Fruit fly (Drosophila melanogaster) whole organism, embryonic: Measurements from ENCODE around the gene CG4291.

Experiments used
- ATbp ChIP-seq: fragments of 200-800 bp; sonication (Bioruptor generic); optimal IDR thresholded peaks from 2 replicates; lab custom pipeline; 2017; ENCODE audit warnings: missing biosample characterization, mild to moderate bottlenecking, missing genetic modification characterization, missing genetic modification reagents
- Awh ChIP-seq: fragments of 200-800 bp; sonication (Bioruptor generic); IDR thresholded peaks from 2 replicates; pipeline ENCODE4, ENCODE4 v1.3.6; 2022; ENCODE audit warnings: missing biosample characterization, missing genetic modification characterization
- CG10565 ChIP-seq: fragments of 200-800 bp; sonication (Bioruptor generic); optimal IDR thresholded peaks from 3 replicates; lab custom pipeline; 2016; ENCODE audit warnings: missing biosample characterization, mild to moderate bottlenecking, missing genetic modification characterization
- CG11695 ChIP-seq: fragments of 200-800 bp; sonication (Bioruptor generic); IDR thresholded peaks from 3 replicates; pipeline ENCODE4 v1.3.6; 2022; ENCODE audit warnings: missing biosample characterization, missing genetic modification characterization
- CG12744 ChIP-seq: fragments of 200-800 bp; sonication (Bioruptor generic); optimal IDR thresholded peaks from 2 replicates; lab custom pipeline; 2016; ENCODE audit warnings: missing biosample characterization, missing genetic modification characterization
- CG12942 ChIP-seq: fragments of 200-800 bp; sonication (Bioruptor generic); optimal IDR thresholded peaks from 3 replicates; lab custom pipeline; 2016; ENCODE audit warnings: missing biosample characterization, missing genetic modification characterization
- CG14050 ChIP-seq: fragments of 200-800 bp; sonication (Bioruptor generic); IDR thresholded peaks from 3 replicates; pipeline ENCODE4 v1.3.6; 2022; ENCODE audit warnings: missing biosample characterization, missing genetic modification characterization
- CG14667 ChIP-seq: fragments of 200-800 bp; sonication (Bioruptor generic); IDR thresholded peaks from 2 replicates; pipeline ENCODE4 v1.3.6; 2022; ENCODE audit warnings: missing biosample characterization, missing genetic modification characterization
- CG15514 ChIP-seq: fragments of 200-800 bp; sonication (Bioruptor generic); optimal IDR thresholded peaks from 3 replicates; lab custom pipeline; 2017; ENCODE audit warnings: missing biosample characterization, missing genetic modification characterization, mild to moderate bottlenecking, moderate library complexity, missing genetic modification reagents
- CG2120 ChIP-seq: fragments of 200-800 bp; sonication (Bioruptor generic); optimal IDR thresholded peaks from 3 replicates; lab custom pipeline; 2016; ENCODE audit warnings: missing biosample characterization, missing genetic modification characterization
- CG30403 ChIP-seq: fragments of 200-800 bp; sonication (Bioruptor generic); optimal IDR thresholded peaks from 3 replicates; lab custom pipeline; 2016; ENCODE audit warnings: missing biosample characterization, missing genetic modification characterization
- CG32532 ChIP-seq: fragments of 200-800 bp; sonication (Bioruptor generic); IDR thresholded peaks from 2 replicates; pipeline ENCODE4 v1.3.6; 2022; ENCODE audit warnings: missing biosample characterization, missing genetic modification characterization
- CG34422 ChIP-seq: fragments of 200-800 bp; sonication (Bioruptor generic); IDR thresholded peaks from 3 replicates; pipeline ENCODE4 v1.3.6; 2022; ENCODE audit warnings: missing biosample characterization, missing genetic modification characterization
- CG6175 ChIP-seq: fragments of 200-800 bp; sonication (Bioruptor generic); IDR thresholded peaks from 3 replicates; pipeline ENCODE4 v1.3.6; 2022; ENCODE audit warnings: missing biosample characterization, missing genetic modification characterization
- CG7357 ChIP-seq: fragments of 200-800 bp; sonication (Bioruptor generic); IDR thresholded peaks from 3 replicates; pipeline ENCODE4 v1.3.6; 2022; ENCODE audit warnings: missing biosample characterization, missing genetic modification characterization
- CG8924 ChIP-seq: fragments of 200-800 bp; optimal IDR thresholded peaks from 3 replicates; lab custom pipeline; 2019; ENCODE audit warnings: missing biosample characterization, mild to moderate bottlenecking, missing genetic modification characterization, moderate library complexity
- CG9609 ChIP-seq: fragments of 200-800 bp; sonication (Bioruptor generic); optimal IDR thresholded peaks from 3 replicates; lab custom pipeline; 2016; ENCODE audit warnings: missing biosample characterization, missing genetic modification characterization
- CG9817 ChIP-seq: fragments of 200-800 bp; sonication (Bioruptor generic); optimal IDR thresholded peaks from 2 replicates; lab custom pipeline; 2018; ENCODE audit warnings: missing biosample characterization, mild to moderate bottlenecking, missing genetic modification characterization, moderate library complexity
- CG9876 ChIP-seq: fragments of 200-800 bp; sonication (Bioruptor generic); optimal IDR thresholded peaks from 2 replicates; lab custom pipeline; 2016; ENCODE audit warnings: missing biosample characterization, missing genetic modification characterization
- Deaf1 ChIP-seq: fragments of 200-800 bp; optimal IDR thresholded peaks from 3 replicates; lab custom pipeline; 2019; ENCODE audit warnings: missing biosample characterization, mild to moderate bottlenecking, missing genetic modification characterization, moderate library complexity
- ERR ChIP-seq: fragments of 200-800 bp; sonication (Bioruptor generic); optimal IDR thresholded peaks from 2 replicates; lab custom pipeline; 2016; ENCODE audit warnings: missing biosample characterization, missing genetic modification characterization
- Ets65A ChIP-seq: fragments of 200-800 bp; sonication (Bioruptor generic); peaks from one replicate; lab custom pipeline; 2016; ENCODE audit warnings: missing biosample characterization, missing genetic modification characterization
- Fer1 ChIP-seq: fragments of 200-800 bp; sonication (Bioruptor generic); optimal IDR thresholded peaks from 2 replicates; lab custom pipeline; 2017; ENCODE audit warnings: missing biosample characterization, mild to moderate bottlenecking, missing genetic modification characterization
- Fer2 ChIP-seq: fragments of 200-800 bp; sonication (Bioruptor generic); optimal IDR thresholded peaks from 2 replicates; lab custom pipeline; 2018; ENCODE audit warnings: missing biosample characterization, mild to moderate bottlenecking, missing genetic modification characterization, moderate library complexity
- Myb ChIP-seq: fragments of 200-800 bp; sonication (Bioruptor generic); optimal IDR thresholded peaks from 2 replicates; lab custom pipeline; 2016; ENCODE audit warnings: missing biosample characterization, missing genetic modification characterization
- Scr ChIP-seq: fragments of 200-800 bp; sonication (Bioruptor generic); IDR thresholded peaks from 2 replicates; pipeline ENCODE4 v1.3.6; 2022; ENCODE audit warnings: missing biosample characterization, missing genetic modification characterization; ENCODE audit not compliant: partially characterized antibody
- Ssrp ChIP-seq: fragments of 200-800 bp; sonication (Bioruptor generic); optimal IDR thresholded peaks from 2 replicates; lab custom pipeline; 2018; ENCODE audit warnings: missing biosample characterization, mild to moderate bottlenecking, missing genetic modification characterization, moderate library complexity
- Taf1 ChIP-seq: fragments of 200-800 bp; sonication (Bioruptor generic); IDR thresholded peaks from 2 replicates; pipeline ENCODE4 v1.3.6; 2022; ENCODE audit warnings: missing biosample characterization, missing genetic modification characterization
- Trl ChIP-seq, 3 experiments: fragments of >200 bp in 2 of 3; fragments of 200-800 bp in 1 of 3; sonication (Bioruptor generic) in 1 of 3; optimal IDR thresholded peaks; 2 replicates in 1 of 3; 3 replicates in 2 of 3; lab custom pipeline; 2016 to 2017; ENCODE audit warnings: missing biosample characterization in 1 of 3, missing genetic modification characterization in 1 of 3
- ase ChIP-seq: fragments of 200-800 bp; sonication (Bioruptor generic); IDR thresholded peaks from 3 replicates; pipeline ENCODE4 v1.3.6; 2022; ENCODE audit warnings: missing biosample characterization, missing genetic modification characterization
- ato ChIP-seq: fragments of 200-800 bp; sonication (Bioruptor generic); IDR thresholded peaks from 2 replicates; pipeline ENCODE4 v1.3.6; 2022; ENCODE audit warnings: missing biosample characterization, missing genetic modification characterization; ENCODE audit not compliant: partially characterized antibody
- br ChIP-seq: fragments of >200 bp; optimal IDR thresholded peaks from 2 replicates; lab custom pipeline; 2017
- corto ChIP-seq: fragments of 200-800 bp; sonication (Bioruptor generic); optimal IDR thresholded peaks from 2 replicates; lab custom pipeline; 2016; ENCODE audit warnings: missing biosample characterization, mild to moderate bottlenecking, missing genetic modification characterization, moderate library complexity
- croc ChIP-seq: fragments of 200-800 bp; sonication (Bioruptor generic); conservative IDR thresholded peaks from 3 replicates; pipeline ENCODE4 v1.3.6; 2022; ENCODE audit warnings: missing biosample characterization, missing genetic modification characterization
- cwo ChIP-seq: fragments of 200-800 bp; sonication (Bioruptor generic); optimal IDR thresholded peaks from 3 replicates; lab custom pipeline; 2017; ENCODE audit warnings: missing biosample characterization, missing genetic modification characterization, mild to moderate bottlenecking, moderate library complexity, missing genetic modification reagents
- dm ChIP-seq: fragments of 200-800 bp; sonication (Bioruptor generic); optimal IDR thresholded peaks from 3 replicates; lab custom pipeline; 2016; ENCODE audit warnings: missing biosample characterization, missing genetic modification characterization
- ewg ChIP-seq: fragments of 200-800 bp; sonication (Bioruptor generic); optimal IDR thresholded peaks from 3 replicates; lab custom pipeline; 2017; ENCODE audit warnings: mild to moderate bottlenecking, missing biosample characterization, missing genetic modification reagents, missing genetic modification characterization
- eyg ChIP-seq: fragments of 200-800 bp; sonication (Bioruptor generic); optimal IDR thresholded peaks from 3 replicates; lab custom pipeline; 2016; ENCODE audit warnings: missing biosample characterization, missing genetic modification characterization
- fu2 ChIP-seq: fragments of 200-800 bp; sonication (Bioruptor generic); optimal IDR thresholded peaks from 2 replicates; lab custom pipeline; 2016; ENCODE audit warnings: missing biosample characterization, missing genetic modification characterization
- ham ChIP-seq: fragments of 200-800 bp; sonication (Bioruptor generic); IDR thresholded peaks from 2 replicates; pipeline ENCODE4 v1.3.6; 2022; ENCODE audit warnings: missing biosample characterization, missing genetic modification characterization
- hb ChIP-seq: fragments of 200-800 bp; sonication (Bioruptor generic); IDR thresholded peaks from 3 replicates; pipeline ENCODE4 v1.3.6; 2022; ENCODE audit warnings: missing biosample characterization, missing genetic modification characterization; ENCODE audit not compliant: partially characterized antibody
- inv ChIP-seq: fragments of 200-800 bp; sonication (Bioruptor generic); IDR thresholded peaks from 2 replicates; pipeline ENCODE4 v1.3.6; 2022; ENCODE audit warnings: missing biosample characterization, missing genetic modification characterization; ENCODE audit not compliant: partially characterized antibody
- lab ChIP-seq: fragments of 200-800 bp; sonication (Bioruptor generic); optimal IDR thresholded peaks from 3 replicates; lab custom pipeline; 2017; ENCODE audit warnings: missing biosample characterization, missing genetic modification characterization, mild to moderate bottlenecking, moderate library complexity, missing genetic modification reagents
- lola ChIP-seq, 3 experiments: fragments of >200 bp in 2 of 3; fragments of 200-800 bp in 1 of 3; sonication (Bioruptor generic) in 1 of 3; optimal IDR thresholded peaks; 2 replicates each; lab custom pipeline; 2017 to 2019; ENCODE audit warnings: missing biosample characterization in 3 of 3, missing genetic modification characterization in 3 of 3, mild to moderate bottlenecking in 1 of 3, moderate library complexity in 1 of 3
- prd ChIP-seq, 3 experiments: fragments of >200 bp in 2 of 3; fragments of 200-800 bp in 1 of 3; sonication (Bioruptor generic) in 1 of 3; optimal IDR thresholded peaks in 2 of 3; IDR thresholded peaks in 1 of 3; 2 replicates in 2 of 3; 3 replicates in 1 of 3; pipeline versions ENCODE4 v1.3.6 to Lab custom; 2017 to 2022; ENCODE audit warnings: missing biosample characterization in 1 of 3, missing genetic modification characterization in 1 of 3
- salm ChIP-seq: fragments of 200-800 bp; sonication (Bioruptor generic); optimal IDR thresholded peaks from 2 replicates; lab custom pipeline; 2018; ENCODE audit warnings: missing biosample characterization, mild to moderate bottlenecking, missing genetic modification characterization
- slbo ChIP-seq: fragments of 200-800 bp; sonication (Bioruptor generic); IDR thresholded peaks from 2 replicates; pipeline ENCODE4 v1.3.6; 2022; ENCODE audit warnings: missing biosample characterization, missing genetic modification characterization
- ttk ChIP-seq: fragments of 200-800 bp; sonication (Bioruptor generic); IDR thresholded peaks from 2 replicates; pipeline ENCODE4 v2.1.2; 2022; ENCODE audit warnings: missing biosample characterization, missing genetic modification characterization
- usp ChIP-seq: fragments of >200 bp; optimal IDR thresholded peaks from 2 replicates; lab custom pipeline; 2017; ENCODE audit warnings: missing biosample characterization, missing genetic modification characterization
- wek ChIP-seq: fragments of 200-800 bp; sonication (Bioruptor generic); optimal IDR thresholded peaks from 3 replicates; lab custom pipeline; 2018; ENCODE audit warnings: missing biosample characterization, mild to moderate bottlenecking, missing genetic modification characterization, moderate library complexity

Gene CG4291

dm6 chr2L:889799-890198, 37.3 kb upstream of the CG4291 start (continued):
- TF ChIP-seq CG12942 (GFP tag; lab: Kevin White, UChicago) (peak; percentile 2), slbo (GFP tag; lab: Robert Waterston, UW) (peak; percentile 77), ase (GFP tag; lab: Robert Waterston, UW) (no peak), salm (no peak), CG9876 (GFP tag; lab: Kevin White, UChicago) (no peak), Ets65A (GFP tag; lab: Kevin White, UChicago) (no peak), Taf1 (GFP tag; lab: Robert Waterston, UW) (peak; percentile 26; the same call in 1 of the 2 replicates), CG11695 (GFP tag; lab: Robert Waterston, UW) (0 out of 3 replicates have a peak, but pooled peaks have one; percentile 19), CG15514 (no peak), ewg (peak; percentile 11), Fer1 (GFP tag; lab: Kevin White, UChicago) (no peak), CG14667 (GFP tag; lab: Robert Waterston, UW) (0 out of 2 replicates have a peak, but pooled peaks have one; percentile 37), CG2120 (GFP tag; lab: Kevin White, UChicago) (peak; percentile 48), CG7357 (0 out of 3 replicates have a peak, but pooled peaks have one; percentile 6), Fer2 (tag; lab: Kevin White, UChicago) (no peak), lola (GFP tag; optimal IDR thresholded peaks at IDR 0.05; lab: Kevin White, UChicago) (no peak), Myb (no peak), CG12744 (GFP tag; lab: Kevin White, UChicago) (no peak), corto (GFP tag; lab: Kevin White, UChicago) (no peak), hb (GFP tag; lab: Robert Waterston, UW) (no peak), wek (GFP tag; lab: Kevin White, UChicago) (no peak), CG32532 (GFP tag; lab: Robert Waterston, UW) (0 out of 2 replicates have a peak, but pooled peaks have one; percentile 29), CG9609 (GFP tag; lab: Kevin White, UChicago) (peak; percentile 36), lab (peak; percentile 34), fu2 (GFP tag; lab: Kevin White, UChicago) (no peak), CG9817 (tag; lab: Kevin White, UChicago) (peak; percentile 17), ERR (GFP tag; lab: Kevin White, UChicago) (no peak), usp (no peak), eyg (GFP tag; lab: Kevin White, UChicago) (no peak), cwo (no peak), croc (peak; percentile 14; the same call in 1 of the 3 replicates), CG6175 (no peak), dm (GFP tag; lab: Kevin White, UChicago) (no peak), Deaf1 (tag; lab: Kevin White, UChicago) (no peak), ttk (GFP tag; lab: Robert Waterston, UW) (peak; percentile 40; the same call in 1 of the 2 replicates), ATbp (GFP tag; lab: Kevin White, UChicago) (peak; percentile 36), ham (GFP tag; lab: Robert Waterston, UW) (no peak), CG10565 (GFP tag; lab: Kevin White, UChicago) (no peak), inv (no peak), CG8924 (tag; lab: Kevin White, UChicago) (peak; percentile 26), Scr (GFP tag; lab: Robert Waterston, UW) (no peak), ato (GFP tag; lab: Robert Waterston, UW) (no peak), CG14050 (GFP tag; lab: Robert Waterston, UW) (no peak), CG34422 (GFP tag; lab: Robert Waterston, UW) (peak; percentile 36; the same call in 1 of the 3 replicates), br (lab: Kevin White, UChicago) (no peak), CG30403 (GFP tag; lab: Kevin White, UChicago) (peak; percentile 7), Trl (optimal IDR thresholded peaks at IDR 0.05; lab: Kevin White, UChicago) (no peak), Trl (GFP tag; optimal IDR thresholded peaks at IDR 0.05; lab: Kevin White, UChicago) (peak; percentile 17), Ssrp (tag; lab: Kevin White, UChicago) (no peak), prd (optimal IDR thresholded peaks at IDR 0.05; lab: Kevin White, UChicago) (no peak), prd (GFP tag; IDR thresholded peaks at IDR 0.05; lab: Robert Waterston, UW) (peak; percentile 71), Awh (0 out of 2 replicates have a peak, but pooled peaks have one; percentile 29)
